Worm (Caenorhabditis elegans) whole organism, late embryonic: ENCODE data around the gene chch-3.

Experiments
- ama-1 ChIP-seq: fragments of 150-350 bp; optimal IDR thresholded peaks from 2 replicates; lab custom pipeline; 2014
- dmd-4 ChIP-seq: sonication (generic microtip); optimal IDR thresholded peaks from 2 replicates; lab custom pipeline; 2016; ENCODE audit warnings: borderline replicate concordance, missing genetic modification characterization, missing compliant biosample characterization
- pag-3 ChIP-seq: sonication (generic microtip); optimal IDR thresholded peaks from 2 replicates; lab custom pipeline; 2016; ENCODE audit warnings: missing compliant biosample characterization, missing genetic modification characterization, borderline replicate concordance
- pros-1 ChIP-seq: fragments of 150-350 bp; optimal IDR thresholded peaks from 2 replicates; lab custom pipeline; 2014; ENCODE audit warnings: missing biosample characterization, missing genetic modification reagents, missing genetic modification characterization

- no peak for TF ChIP-seq ama-1 (lab: Kevin White, UChicago)
- TF ChIP-seq pros-1 (tag; lab: Kevin White, UChicago), result no peak
- no peak for TF ChIP-seq dmd-4 (tag; lab: Kevin White, UChicago)
- TF ChIP-seq pag-3, result no peak
These were observed 13.7 kb upstream of the chch-3 start, which contains the start of gene Y51B9A.6 for ce11 chrII:9403087-9403486.
